Fruit fly (Drosophila melanogaster) whole organism, adult: ENCODE data around the gene CG33258.

ENCODE experiments used
- CG5204 ChIP-seq: fragments of 200-800 bp; sonication (Bioruptor generic); optimal IDR thresholded peaks from 2 replicates; lab custom pipeline; 2016; ENCODE audit warnings: missing biosample characterization, missing genetic modification characterization
- Clk ChIP-seq: fragments of 200-800 bp; sonication (Bioruptor generic); optimal IDR thresholded peaks from 2 replicates; lab custom pipeline; 2017; ENCODE audit warnings: missing biosample characterization, missing genetic modification characterization
- cnc ChIP-seq, 2 experiments: fragments of >200 bp; optimal IDR thresholded peaks; 2 replicates each; lab custom pipeline; 2017
- toe ChIP-seq: fragments of 200-800 bp; sonication (Bioruptor generic); optimal IDR thresholded peaks from 2 replicates; lab custom pipeline; 2016; ENCODE audit warnings: missing biosample characterization, missing genetic modification characterization

- TF ChIP-seq cnc (optimal IDR thresholded peaks at IDR 0.05; lab: Kevin White, UChicago) (no peak), toe (GFP tag; lab: Kevin White, UChicago) (no peak), Clk (GFP tag; lab: Kevin White, UChicago) (no peak), CG5204 (GFP tag; lab: Kevin White, UChicago) (no peak)
Observed at dm6 chr3L:16090330-16090803, 8.0 kb downstream of the CG33258 start, which contains the start of the genes CG5235 and ClC-c.
